Fruit fly (Drosophila melanogaster) whole organism, wandering third instar larva: Measurements from ENCODE around the gene Prp3.

Experiments used
- Abd-B ChIP-seq: fragments of >200 bp; optimal IDR thresholded peaks from 2 replicates; lab custom pipeline; 2017; ENCODE audit warnings: missing biosample characterization, missing genetic modification characterization
- HLH106 ChIP-seq: fragments of 200-800 bp; optimal IDR thresholded peaks from 3 replicates; lab custom pipeline; 2019; ENCODE audit warnings: missing biosample characterization, mild to moderate bottlenecking, missing genetic modification characterization, moderate library complexity
- Hr78 ChIP-seq: fragments of >200 bp; optimal IDR thresholded peaks from 2 replicates; lab custom pipeline; 2017; ENCODE audit warnings: missing biosample characterization, missing genetic modification characterization
- Jra ChIP-seq: sonication (Bioruptor generic); optimal IDR thresholded peaks from 2 replicates; lab custom pipeline; 2016; ENCODE audit warnings: missing biosample characterization, missing genetic modification characterization
- Mio ChIP-seq: sonication (Bioruptor generic); optimal IDR thresholded peaks from 2 replicates; lab custom pipeline; 2016; ENCODE audit warnings: missing biosample characterization, missing genetic modification characterization
- br ChIP-seq: fragments of 200-800 bp; sonication (Bioruptor generic); optimal IDR thresholded peaks from 2 replicates; lab custom pipeline; 2016; ENCODE audit warnings: missing biosample characterization, missing genetic modification characterization
- brk ChIP-seq: fragments of 200-800 bp; sonication (Bioruptor generic); optimal IDR thresholded peaks from 2 replicates; lab custom pipeline; 2016; ENCODE audit warnings: missing biosample characterization, mild to moderate bottlenecking, missing genetic modification characterization
- dsf ChIP-seq: sonication (Bioruptor generic); optimal IDR thresholded peaks from 2 replicates; lab custom pipeline; 2016; ENCODE audit warnings: missing biosample characterization, missing genetic modification characterization, borderline replicate concordance
- jim ChIP-seq: fragments of 175-275, 200-325 bp; sonication (Bioruptor generic); optimal IDR thresholded peaks from 2 replicates; lab custom pipeline; 2016; ENCODE audit warnings: missing biosample characterization, mild to moderate bottlenecking, missing genetic modification characterization
- lola ChIP-seq: fragments of >200 bp; optimal IDR thresholded peaks from 2 replicates; lab custom pipeline; 2017; ENCODE audit warnings: missing biosample characterization, missing genetic modification characterization
- pan ChIP-seq: fragments of >200 bp; optimal IDR thresholded peaks from 2 replicates; lab custom pipeline; 2017
- usp ChIP-seq: fragments of >200 bp; optimal IDR thresholded peaks from 2 replicates; lab custom pipeline; 2017; ENCODE audit warnings: missing biosample characterization, missing genetic modification characterization
- woc ChIP-seq: sonication (Bioruptor generic); optimal IDR thresholded peaks from 2 replicates; lab custom pipeline; 2016; ENCODE audit warnings: missing biosample characterization, mild to moderate bottlenecking, missing genetic modification characterization

DNA sequence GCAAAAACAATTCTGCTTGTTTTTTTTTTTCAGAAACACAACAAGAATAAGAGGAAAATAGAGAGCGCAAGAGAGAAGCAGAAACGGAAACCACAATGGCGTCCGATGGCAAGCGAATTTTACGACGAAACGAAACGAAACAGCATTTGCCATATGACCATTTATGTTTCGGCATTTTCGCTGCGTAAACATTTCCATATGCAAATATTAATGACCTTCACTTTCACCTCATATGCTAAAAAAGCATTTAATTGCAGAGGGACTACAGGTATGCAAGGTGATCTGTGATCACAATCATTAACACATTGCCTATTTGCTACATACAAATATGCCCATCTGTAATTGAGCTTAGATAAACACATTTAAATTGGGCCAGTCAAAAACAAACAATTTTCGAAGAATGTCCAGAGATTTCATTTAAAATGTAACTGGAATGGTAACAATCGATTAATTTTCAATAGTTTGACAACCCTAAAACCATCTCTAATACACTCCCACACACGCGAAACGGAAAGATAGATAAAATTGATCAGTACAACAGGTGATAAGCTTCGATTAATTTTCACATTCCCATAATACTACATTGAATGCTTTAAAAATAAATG, 3.9 kb upstream of the Prp3 start:
- TF ChIP-seq HLH106 (tag; lab: Kevin White, UChicago), result no peak
- no peak for TF ChIP-seq pan (lab: Kevin White, UChicago)
- TF ChIP-seq usp (GFP tag; lab: Kevin White, UChicago), result no peak
- TF ChIP-seq jim (GFP tag; lab: Kevin White, UChicago), result no peak
- no peak for TF ChIP-seq brk
- no peak for TF ChIP-seq Jra (GFP tag; lab: Kevin White, UChicago)
- no peak for TF ChIP-seq Mio (GFP tag; lab: Kevin White, UChicago)
- no peak for TF ChIP-seq Hr78 (GFP tag; lab: Kevin White, UChicago)
- TF ChIP-seq br (GFP tag; lab: Kevin White, UChicago), result no peak
- TF ChIP-seq Abd-B (GFP tag; lab: Kevin White, UChicago), result no peak
- no peak for TF ChIP-seq dsf (GFP tag; lab: Kevin White, UChicago)
- TF ChIP-seq woc (GFP tag; lab: Kevin White, UChicago), result no peak
- TF ChIP-seq lola, result no peak
